Worm (Caenorhabditis elegans) whole organism, L4 larva: Measurements from ENCODE around the gene F58H1.6.

Experiments used
- D1046.2 ChIP-seq: fragments of 200-800 bp; sonication (Bioruptor generic); IDR thresholded peaks from 2 replicates; pipeline ENCODE4 v1.3.6; 2022; ENCODE audit warnings: missing genetic modification characterization, missing compliant biosample characterization
- F49E8.2 ChIP-seq: sonication (generic microtip); optimal IDR thresholded peaks from 2 replicates; lab custom pipeline; 2016; ENCODE audit warnings: missing compliant biosample characterization, mild to moderate bottlenecking, missing genetic modification characterization, borderline replicate concordance
- R02D3.7 ChIP-seq: fragments of 150-350 bp; sonication (generic microtip); optimal IDR thresholded peaks from 3 replicates; lab custom pipeline; 2014; ENCODE audit warnings: missing biosample characterization, missing genetic modification characterization
- T20F7.1 ChIP-seq: fragments of 200-800 bp; sonication (Bioruptor generic); optimal IDR thresholded peaks from 2 replicates; lab custom pipeline; 2018; ENCODE audit warnings: mild to moderate bottlenecking, missing genetic modification characterization, missing compliant biosample characterization
- T26A8.4 ChIP-seq: fragments of 200-800 bp; sonication (Bioruptor generic); IDR thresholded peaks from 2 replicates; pipeline ENCODE4 v1.3.6; 2022; ENCODE audit warnings: missing genetic modification characterization, missing compliant biosample characterization
- Y48G9A.11 ChIP-seq: fragments of 200-800 bp; sonication (Bioruptor generic); IDR thresholded peaks from 2 replicates; pipeline ENCODE4 v1.3.6; 2022; ENCODE audit warnings: missing genetic modification reagents, missing genetic modification characterization, missing compliant biosample characterization
- Y5F2A.4 ChIP-seq: fragments of 200-800 bp; sonication (Bioruptor generic); optimal IDR thresholded peaks from 2 replicates; lab custom pipeline; 2018; ENCODE audit warnings: mild to moderate bottlenecking, missing genetic modification characterization, missing compliant biosample characterization
- Y75B8A.6 ChIP-seq: fragments of 200-800 bp; sonication (Bioruptor generic); IDR thresholded peaks from 2 replicates; pipeline ENCODE4 v1.3.6; 2022; ENCODE audit warnings: missing genetic modification reagents, missing genetic modification characterization, missing compliant biosample characterization
- ZK546.5 ChIP-seq, 2 experiments: sonication (generic microtip); optimal IDR thresholded peaks; 2 replicates each; lab custom pipeline; 2017; ENCODE audit warnings: missing biosample characterization in 2 of 2, missing genetic modification characterization in 2 of 2
- aly-2 ChIP-seq: sonication (generic microtip); optimal IDR thresholded peaks from 2 replicates; lab custom pipeline; 2018; ENCODE audit warnings: missing biosample characterization, missing genetic modification characterization
- attf-4 ChIP-seq: sonication (generic microtip); optimal IDR thresholded peaks from 3 replicates; lab custom pipeline; 2017; ENCODE audit warnings: missing biosample characterization, missing genetic modification characterization
- ceh-32 ChIP-seq: sonication (generic microtip); optimal IDR thresholded peaks from 2 replicates; lab custom pipeline; 2016; ENCODE audit warnings: mild to moderate bottlenecking, missing genetic modification characterization, missing compliant biosample characterization; ENCODE audit not compliant: poor library complexity
- ceh-62 ChIP-seq: sonication (generic microtip); optimal IDR thresholded peaks from 2 replicates; lab custom pipeline; 2017; ENCODE audit warnings: missing biosample characterization, missing genetic modification characterization
- ceh-82 ChIP-seq: sonication (generic microtip); optimal IDR thresholded peaks from 2 replicates; lab custom pipeline; 2017; ENCODE audit warnings: missing biosample characterization, missing genetic modification characterization
- cey-2 ChIP-seq: sonication (generic microtip); optimal IDR thresholded peaks from 3 replicates; lab custom pipeline; 2017; ENCODE audit warnings: missing genetic modification characterization, mild to moderate bottlenecking, missing compliant biosample characterization, antibody characterized with exemption, borderline replicate concordance; ENCODE audit not compliant: insufficient read depth
- daf-16 ChIP-seq, 3 experiments: sonication (generic microtip); optimal IDR thresholded peaks; 2 replicates each; lab custom pipeline; 2016 to 2017; ENCODE audit warnings: missing genetic modification characterization in 3 of 3, missing genetic modification reagents in 3 of 3, mild to moderate bottlenecking in 2 of 3, missing compliant biosample characterization in 2 of 3, missing biosample characterization in 1 of 3, moderate library complexity in 1 of 3
- daf-19 ChIP-seq: fragments of 200-800 bp; sonication (Bioruptor generic); conservative IDR thresholded peaks from 2 replicates; pipeline ENCODE4 v1.3.6; 2022; ENCODE audit warnings: missing genetic modification characterization, missing compliant biosample characterization
- daf-8 ChIP-seq: fragments of 200-800 bp; sonication (Bioruptor generic); IDR thresholded peaks from 2 replicates; pipeline ENCODE4 v1.3.6; 2022; ENCODE audit warnings: missing genetic modification characterization, missing compliant biosample characterization
- dmd-6 ChIP-seq: fragments of 200-800 bp; sonication (Bioruptor generic); IDR thresholded peaks from 2 replicates; pipeline ENCODE4 v1.3.6; 2022; ENCODE audit warnings: missing genetic modification reagents, missing genetic modification characterization, missing compliant biosample characterization
- duxl-1 ChIP-seq: sonication (generic microtip); optimal IDR thresholded peaks from 2 replicates; lab custom pipeline; 2016; ENCODE audit warnings: mild to moderate bottlenecking, missing genetic modification characterization, moderate library complexity, missing compliant biosample characterization; ENCODE audit not compliant: poor library complexity
- fkh-10 ChIP-seq: fragments of 150-350 bp; optimal IDR thresholded peaks from 2 replicates; lab custom pipeline; 2014; ENCODE audit warnings: missing biosample characterization, missing genetic modification reagents, missing genetic modification characterization
- jun-1 ChIP-seq: fragments of 150-350 bp; optimal IDR thresholded peaks from 2 replicates; lab custom pipeline; 2014; ENCODE audit warnings: missing biosample characterization, missing genetic modification reagents, missing genetic modification characterization
- lim-7 ChIP-seq: fragments of 200-800 bp; sonication (Bioruptor generic); IDR thresholded peaks from 2 replicates; pipeline ENCODE4 v1.3.6; 2022; ENCODE audit warnings: missing genetic modification characterization, missing compliant biosample characterization
- lin-1 ChIP-seq: fragments of 200-800 bp; sonication (Bioruptor generic); IDR thresholded peaks from 2 replicates; pipeline ENCODE4 v1.3.6; 2022; ENCODE audit warnings: missing genetic modification reagents, missing genetic modification characterization, missing compliant biosample characterization
- lin-29 ChIP-seq: fragments of 200-800 bp; sonication (Bioruptor generic); IDR thresholded peaks from 2 replicates; pipeline ENCODE4 v1.3.6; 2022; ENCODE audit warnings: missing genetic modification reagents, missing genetic modification characterization, missing compliant biosample characterization
- madf-5 ChIP-seq, 2 experiments: fragments of 200-800 bp; sonication (Bioruptor generic); IDR thresholded peaks; 2 replicates each; pipeline ENCODE4 v1.3.6; 2022; ENCODE audit warnings: missing compliant biosample characterization in 2 of 2, missing genetic modification characterization in 2 of 2
- mdl-1 ChIP-seq, 2 experiments: fragments of 150-350 bp in 1 of 2; sonication (generic microtip) in 1 of 2; optimal IDR thresholded peaks; 2 replicates each; lab custom pipeline; 2014 to 2017; ENCODE audit warnings: missing biosample characterization in 2 of 2, missing genetic modification characterization in 2 of 2
- mdt-29 ChIP-seq: fragments of 200-800 bp; sonication (Bioruptor generic); IDR thresholded peaks from 2 replicates; pipeline ENCODE4 v1.3.6; 2022; ENCODE audit warnings: missing genetic modification reagents, missing genetic modification characterization, missing compliant biosample characterization
- mes-2 ChIP-seq: sonication (generic microtip); optimal IDR thresholded peaks from 2 replicates; lab custom pipeline; 2016; ENCODE audit warnings: missing genotype, mild to moderate bottlenecking, missing genetic modification characterization, missing compliant biosample characterization; ENCODE audit not compliant: poor library complexity, severe bottlenecking
- nhr-11 ChIP-seq: fragments of 150-350 bp; optimal IDR thresholded peaks from 2 replicates; lab custom pipeline; 2014; ENCODE audit warnings: missing biosample characterization, missing genetic modification characterization
- nhr-111 ChIP-seq: fragments of 200-800 bp; sonication (Bioruptor generic); optimal IDR thresholded peaks from 2 replicates; lab custom pipeline; 2018; ENCODE audit warnings: mild to moderate bottlenecking, missing genetic modification characterization, missing compliant biosample characterization
- nhr-25 ChIP-seq: sonication (generic microtip); optimal IDR thresholded peaks from 2 replicates; lab custom pipeline; 2017; ENCODE audit warnings: missing genetic modification characterization, mild to moderate bottlenecking, missing compliant biosample characterization, antibody characterized with exemption, moderate library complexity, borderline replicate concordance; ENCODE audit not compliant: insufficient read depth
- nhr-48 ChIP-seq: sonication (generic microtip); optimal IDR thresholded peaks from 2 replicates; lab custom pipeline; 2016; ENCODE audit warnings: mild to moderate bottlenecking, missing genetic modification characterization, missing compliant biosample characterization
- pha-4 ChIP-seq, 2 experiments: fragments of 150-350 bp in 1 of 2; fragments of 200-800 bp in 1 of 2; sonication (Bioruptor generic) in 1 of 2; IDR thresholded peaks in 1 of 2; optimal IDR thresholded peaks in 1 of 2; 2 replicates each; pipeline versions ENCODE4 v1.3.6 to Lab custom; 2014 to 2022; ENCODE audit warnings: missing genetic modification characterization in 2 of 2, missing genetic modification reagents in 2 of 2, missing biosample characterization in 1 of 2, missing compliant biosample characterization in 1 of 2
- php-3 ChIP-seq: fragments of 200-800 bp; sonication (Bioruptor generic); IDR thresholded peaks from 2 replicates; pipeline ENCODE4 v1.3.6; 2022; ENCODE audit warnings: missing genetic modification reagents, missing genetic modification characterization, missing compliant biosample characterization
- rbr-2 ChIP-seq: sonication (generic microtip); optimal IDR thresholded peaks from 2 replicates; lab custom pipeline; 2016; ENCODE audit warnings: missing genotype, missing genetic modification characterization, missing compliant biosample characterization
- sdz-12 ChIP-seq: fragments of 200-800 bp; sonication (Bioruptor generic); optimal IDR thresholded peaks from 2 replicates; lab custom pipeline; 2018; ENCODE audit warnings: mild to moderate bottlenecking, missing genetic modification characterization, missing compliant biosample characterization
- set-16 ChIP-seq: fragments of 200-800 bp; sonication (Bioruptor generic); IDR thresholded peaks from 2 replicates; pipeline ENCODE4 v1.3.6; 2022; ENCODE audit warnings: missing genetic modification reagents, missing genetic modification characterization, missing compliant biosample characterization
- skn-1 ChIP-seq: fragments of 150-350 bp; optimal IDR thresholded peaks from 2 replicates; lab custom pipeline; 2014; ENCODE audit warnings: missing biosample characterization, missing genetic modification characterization
- spr-3 ChIP-seq: fragments of 200-800 bp; sonication (Bioruptor generic); optimal IDR thresholded peaks from 2 replicates; lab custom pipeline; 2018; ENCODE audit warnings: mild to moderate bottlenecking, missing genetic modification characterization, missing compliant biosample characterization
- tag-97 ChIP-seq: fragments of 200-800 bp; sonication (Bioruptor generic); IDR thresholded peaks from 2 replicates; pipeline ENCODE4 v1.3.6; 2022; ENCODE audit warnings: missing genetic modification characterization, missing compliant biosample characterization
- tra-1 ChIP-seq: fragments of 200-800 bp; sonication (Bioruptor generic); IDR thresholded peaks from 2 replicates; pipeline ENCODE4 v1.3.6; 2022; ENCODE audit warnings: missing genetic modification reagents, missing genetic modification characterization, missing compliant biosample characterization
- unc-39 ChIP-seq: sonication (generic microtip); optimal IDR thresholded peaks from 2 replicates; lab custom pipeline; 2017; ENCODE audit warnings: missing biosample characterization, missing genetic modification characterization
- unc-62 ChIP-seq, 3 experiments: fragments of 150-350 bp in 1 of 3; sonication (generic microtip); optimal IDR thresholded peaks in 2 of 3; peaks in 1 of 3; 1 replicate in 1 of 3; 2 replicates in 2 of 3; lab custom pipeline; 2014 to 2017; ENCODE audit warnings: missing biosample characterization in 3 of 3, missing genetic modification characterization in 3 of 3, missing genetic modification reagents in 3 of 3, missing genotype in 1 of 3
- zfp-3 ChIP-seq: fragments of 200-800 bp; sonication (Bioruptor generic); conservative IDR thresholded peaks from 2 replicates; pipeline ENCODE4 v1.3.6; 2022; ENCODE audit warnings: missing genetic modification reagents, missing genetic modification characterization, missing compliant biosample characterization
- zip-2 ChIP-seq: fragments of 150-350 bp; optimal IDR thresholded peaks from 2 replicates; lab custom pipeline; 2014; ENCODE audit warnings: missing biosample characterization, missing genetic modification characterization
- ztf-7 ChIP-seq: fragments of 150-350 bp; optimal IDR thresholded peaks from 2 replicates; lab custom pipeline; 2014; ENCODE audit warnings: missing biosample characterization, missing genetic modification characterization

Gene F58H1.6

ce11 chrV:11921689-11922517, 20.5 kb upstream of the F58H1.6 start (continued):
- TF ChIP-seq ZK546.5 (tag; optimal IDR thresholded peaks at IDR 0.05; lab: Kevin White, UChicago) (no peak), lin-29 (GFP tag; lab: Robert Waterston, UW) (no peak), skn-1 (no peak), zip-2 (no peak), T26A8.4 (GFP tag; lab: Robert Waterston, UW) (no peak), D1046.2 (no peak), daf-19 (GFP tag; lab: Robert Waterston, UW) (no peak), dmd-6 (GFP tag; lab: Robert Waterston, UW) (peak; percentile 51), mdl-1 (tag; optimal IDR thresholded peaks at IDR 0.05; lab: Kevin White, UChicago) (peak in 1 of 2 experiments; percentile 60), daf-8 (GFP tag; lab: Robert Waterston, UW) (no peak), sdz-12 (GFP tag; lab: Kevin White, UChicago) (no peak), cey-2 (tag; lab: Kevin White, UChicago) (no peak), duxl-1 (tag; lab: Kevin White, UChicago) (no peak), rbr-2 (tag; lab: Kevin White, UChicago) (no peak), ceh-82 (tag; lab: Kevin White, UChicago) (no peak), lim-7 (GFP tag; lab: Robert Waterston, UW) (no peak), zfp-3 (GFP tag; lab: Robert Waterston, UW) (no peak), php-3 (GFP tag; lab: Robert Waterston, UW) (no peak), R02D3.7 (tag; lab: Kevin White, UChicago) (no peak), unc-39 (tag; lab: Kevin White, UChicago) (no peak), tra-1 (GFP tag; lab: Robert Waterston, UW) (no peak), ceh-62 (no peak), fkh-10 (GFP tag; lab: Kevin White, UChicago) (no peak), ceh-32 (no peak), mdt-29 (no peak), Y5F2A.4 (GFP tag; lab: Kevin White, UChicago) (no peak), ztf-7 (tag; lab: Kevin White, UChicago) (no peak), mes-2 (no peak), nhr-48 (tag; lab: Kevin White, UChicago) (no peak), pha-4 (GFP tag; IDR thresholded peaks at IDR 0.05; lab: Robert Waterston, UW) (no peak), pha-4 (tag; optimal IDR thresholded peaks at IDR 0.05; lab: Kevin White, UChicago) (no peak), nhr-25 (tag; lab: Kevin White, UChicago) (no peak), nhr-111 (no peak), T20F7.1 (GFP tag; lab: Kevin White, UChicago) (no peak), set-16 (no peak), daf-16 (GFP tag; optimal IDR thresholded peaks at IDR 0.05; lab: Kevin White, UChicago) (peak in 1 of 2 experiments; percentile 72), daf-16 (tag; optimal IDR thresholded peaks at IDR 0.05; lab: Kevin White, UChicago) (peak; percentile 96), madf-5 (GFP tag; IDR thresholded peaks at IDR 0.05; lab: Robert Waterston, UW) (no peak), F49E8.2 (tag; lab: Kevin White, UChicago) (no peak), Y75B8A.6 (no peak), unc-62 (GFP tag; optimal IDR thresholded peaks at IDR 0.05 in 1 of 2; lab: Kevin White, UChicago) (peak in 1 of 2 experiments; percentile 36), unc-62 (tag; optimal IDR thresholded peaks at IDR 0.05; lab: Kevin White, UChicago) (no peak), nhr-11 (tag; lab: Kevin White, UChicago) (peak; percentile 62), tag-97 (GFP tag; lab: Robert Waterston, UW) (no peak), Y48G9A.11 (GFP tag; lab: Robert Waterston, UW) (no peak), jun-1 (tag; lab: Kevin White, UChicago) (no peak), lin-1 (no peak), spr-3 (GFP tag; lab: Kevin White, UChicago) (no peak), attf-4 (tag; lab: Kevin White, UChicago) (no peak), aly-2 (tag; lab: Kevin White, UChicago) (no peak)
